Fruit fly (Drosophila melanogaster) ovary, adult (tissue): ENCODE measurements around the gene CG6277.

Experiments
- CG17801 ChIP-seq: fragments of 200-800 bp; optimal IDR thresholded peaks from 2 replicates; lab custom pipeline; 2019; ENCODE audit warnings: missing biosample characterization, mild to moderate bottlenecking, missing genetic modification characterization, moderate library complexity; ENCODE audit not compliant: partially characterized antibody

Gene CG6277

DNA sequence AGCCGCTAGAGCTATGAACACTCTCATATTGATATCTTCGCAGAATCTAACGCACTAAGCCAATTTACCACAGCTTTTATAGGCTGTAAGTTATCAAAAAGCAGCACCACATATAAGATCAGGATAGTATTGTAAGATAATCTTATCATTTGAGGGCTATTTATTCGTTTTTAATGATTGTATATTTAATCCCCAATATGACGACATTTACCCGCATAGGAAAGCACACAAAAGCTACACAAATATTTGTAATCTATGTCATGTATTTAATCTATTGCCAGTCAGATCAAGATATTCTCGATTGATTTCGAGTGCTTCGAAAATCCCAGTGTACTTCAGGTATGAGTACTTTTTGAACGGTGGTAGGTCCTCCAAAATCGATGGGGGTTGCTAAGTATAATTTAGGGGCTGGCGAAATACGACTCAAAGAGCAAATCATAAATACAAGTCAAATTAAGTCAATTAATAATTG is 3.3 kb downstream of the CG6277 start, which contains the start of gene CG17191:
Gene CG17191 (minus strand): TSS at position 51 of the 472 bp plus-strand sequence.
- TF ChIP-seq CG17801 (GFP tag; lab: Kevin White, UChicago) = no peak

DNA sequence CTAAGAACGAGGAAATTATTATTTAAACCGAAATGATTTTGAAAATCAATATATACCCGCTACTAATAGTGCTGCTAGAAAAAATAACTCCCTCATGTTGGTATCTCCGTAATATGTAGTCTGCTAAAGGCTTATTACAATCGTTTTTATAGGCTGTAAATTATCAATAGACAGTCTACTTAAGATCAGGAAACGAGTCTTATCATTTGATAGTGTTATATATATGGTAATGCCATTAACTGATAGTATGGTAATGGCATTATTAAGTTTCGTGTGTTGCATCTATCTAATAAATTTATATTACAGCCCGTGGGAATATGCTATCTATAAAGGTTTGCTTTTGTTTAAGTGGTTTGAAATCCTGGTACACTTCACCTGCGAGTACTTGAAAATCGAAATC is 4.8 kb downstream of the CG6277 start, which contains the start of gene CG17192:
Gene CG17192 (minus strand): TSS at position 101 of the 400 bp plus-strand sequence.
- no peak for TF ChIP-seq CG17801 (GFP tag; lab: Kevin White, UChicago)

DNA sequence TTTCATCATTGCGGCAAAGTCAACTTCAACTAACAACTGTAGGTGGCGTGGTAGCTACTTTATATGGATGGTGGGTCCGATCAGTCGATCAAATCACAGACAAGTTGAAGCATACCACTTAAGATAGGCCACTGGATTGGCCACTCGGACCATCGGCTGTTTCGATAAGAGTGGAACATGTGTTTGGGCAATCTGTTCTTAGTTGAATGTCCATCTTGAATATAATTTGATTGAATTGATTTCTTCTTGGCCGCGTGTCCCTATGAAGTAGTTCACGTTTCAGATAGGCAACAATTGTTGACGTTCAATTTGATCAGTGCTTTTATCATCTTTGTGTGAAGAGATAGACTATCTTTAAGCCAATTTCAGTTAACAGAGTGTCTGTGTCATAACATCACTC is 16.0 kb downstream of the CG6277 start, which contains the start of gene CG6295:
Gene CG6295 (minus strand): TSS at position 34 of the 400 bp plus-strand sequence.
- TF ChIP-seq CG17801 (GFP tag; lab: Kevin White, UChicago) = no peak

DNA sequence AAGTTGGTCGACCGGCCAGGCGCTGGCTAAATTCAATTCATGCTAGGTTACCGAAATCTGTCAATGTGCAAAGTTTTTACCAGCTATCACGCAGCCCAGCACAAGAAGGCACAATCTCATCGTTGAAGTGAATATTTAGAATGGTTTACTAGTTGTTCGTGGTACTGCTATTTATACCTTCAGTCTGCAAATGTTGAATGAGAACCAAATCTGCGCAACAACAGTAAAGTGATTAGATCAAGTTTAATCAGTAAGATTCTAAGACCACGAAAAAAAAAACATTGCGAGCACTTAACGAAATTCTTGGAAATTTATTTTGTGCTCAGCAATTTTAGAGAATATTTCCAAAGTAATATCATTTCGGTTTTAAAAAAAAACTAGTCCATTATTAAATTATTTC is 17.7 kb downstream of the CG6277 start, which contains the start of gene CG6296:
Gene CG6296 (minus strand): TSS at position 132 of the 400 bp plus-strand sequence.
- no peak for TF ChIP-seq CG17801 (GFP tag; lab: Kevin White, UChicago)

DNA sequence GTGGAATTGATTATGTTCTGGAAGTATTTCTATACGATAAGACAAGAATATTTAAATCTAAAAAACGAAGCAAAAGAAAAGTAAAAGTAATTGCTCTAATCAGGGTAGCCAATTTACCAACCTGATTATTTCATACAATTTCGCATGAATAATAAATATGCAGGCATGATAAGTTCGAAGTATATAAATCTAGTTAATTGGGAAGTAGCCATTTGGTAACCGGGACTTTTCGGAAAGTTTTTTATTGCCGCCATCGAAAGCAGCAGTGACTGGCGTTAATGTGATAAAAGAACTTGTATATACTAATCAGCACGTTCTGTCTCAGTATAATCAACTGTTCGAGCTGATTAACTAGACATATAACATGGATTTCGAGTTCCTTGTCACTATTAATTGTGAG is 20.2 kb downstream of the CG6277 start:
- no peak for TF ChIP-seq CG17801 (GFP tag; lab: Kevin White, UChicago)

DNA sequence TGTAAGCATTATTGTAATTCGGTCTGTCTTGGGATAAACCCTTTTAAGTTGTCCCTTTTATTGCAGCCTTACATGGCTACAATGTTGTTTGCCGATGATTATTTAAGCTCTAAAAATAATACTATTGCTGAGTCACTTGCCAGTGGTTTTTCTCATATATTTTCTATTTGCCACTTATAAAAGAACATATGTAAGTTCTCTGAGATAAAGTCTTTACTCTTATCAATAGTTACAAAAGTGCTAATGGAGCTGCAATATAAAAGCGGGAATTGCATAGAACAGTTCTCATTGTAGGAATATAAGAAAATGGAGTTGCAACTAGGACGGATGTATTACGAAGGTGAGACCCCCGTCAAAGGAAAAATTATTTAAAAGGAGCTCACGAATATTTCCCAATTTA is 23.6 kb downstream of the CG6277 start, which contains the start of gene CG31077:
Gene CG31077 (plus strand): TSS at position 301 of the 400 bp plus-strand sequence.
- TF ChIP-seq CG17801 (GFP tag; lab: Kevin White, UChicago) = no peak

DNA sequence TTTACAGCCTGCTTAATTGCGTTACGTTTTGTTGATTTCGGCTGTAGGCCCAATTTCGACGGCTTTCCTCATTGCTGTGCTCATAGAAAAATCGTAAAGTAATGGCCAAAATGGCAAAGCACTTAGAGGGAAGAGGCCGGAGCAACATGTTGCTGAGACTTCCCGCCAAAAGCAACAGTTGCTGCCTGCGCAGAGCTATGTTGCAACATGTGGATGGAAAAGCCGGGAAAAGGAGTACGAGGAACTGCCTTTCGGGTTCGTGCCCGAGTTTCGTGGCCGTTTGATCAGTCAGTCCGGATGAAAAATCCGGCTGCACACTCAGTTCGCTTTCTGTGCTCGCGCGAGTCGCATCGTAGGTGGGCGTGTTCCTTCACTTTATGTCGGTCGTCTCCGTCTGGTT is 26.4 kb downstream of the CG6277 start, which contains the start of gene RYa-R:
Gene RYa-R (plus strand): TSS at position 339 of the 400 bp plus-strand sequence.
- no peak for TF ChIP-seq CG17801 (GFP tag; lab: Kevin White, UChicago)

DNA sequence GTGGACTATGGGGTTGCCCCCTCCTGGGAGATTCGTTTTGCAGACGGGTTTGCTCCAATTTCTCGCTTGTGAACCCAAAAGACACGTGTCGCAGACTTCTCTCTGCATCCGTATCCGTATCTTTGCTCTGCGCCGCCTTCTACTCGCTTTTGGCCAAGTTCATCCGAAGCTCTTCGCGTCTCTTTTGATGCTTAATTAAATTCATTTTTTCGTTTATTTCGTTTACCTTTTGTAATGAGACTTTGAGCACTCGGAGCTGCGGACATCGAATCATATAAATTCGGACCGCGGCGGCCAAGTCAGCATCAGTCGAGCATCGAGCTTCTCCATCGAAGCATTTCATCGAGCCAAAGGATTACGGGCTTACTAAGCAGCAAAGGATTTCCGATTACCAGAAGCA is 28.5 kb downstream of the CG6277 start, which contains the start of gene TwdlC:
Gene TwdlC (plus strand): TSS at position 301 of the 400 bp plus-strand sequence.
- TF ChIP-seq CG17801 (GFP tag; lab: Kevin White, UChicago) = no peak

DNA sequence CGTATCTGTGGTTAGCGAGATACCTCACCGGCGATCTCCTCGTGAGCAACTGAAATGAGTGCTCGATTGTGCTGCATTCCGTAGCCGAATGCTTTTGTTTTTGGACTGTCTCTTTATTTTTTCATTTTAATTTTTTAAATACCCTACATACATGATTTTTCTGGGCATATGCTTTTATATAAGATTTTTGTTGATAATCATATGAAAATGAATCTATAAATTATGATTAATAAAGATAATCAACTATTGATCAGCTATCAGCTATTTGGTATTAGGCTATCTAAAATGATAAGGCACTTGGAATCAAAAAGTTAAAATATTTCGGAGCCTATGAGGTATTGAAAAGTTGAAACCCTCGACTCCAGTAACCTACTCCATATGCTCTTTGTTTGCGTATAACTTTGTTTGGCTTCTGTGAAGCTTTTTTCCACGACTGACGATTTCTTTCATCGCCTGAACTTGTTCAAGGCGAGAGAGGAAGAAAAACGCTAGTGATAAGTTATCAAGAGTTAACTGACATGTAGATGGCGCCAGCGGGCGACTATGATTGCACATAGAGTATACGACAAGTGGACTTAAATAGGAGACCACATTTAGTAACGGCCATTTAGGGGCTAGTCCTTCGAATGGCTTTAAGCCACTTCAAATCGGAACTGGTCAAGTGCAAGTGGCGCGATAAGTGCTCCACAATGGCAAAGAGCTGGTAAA is 33.1 kb downstream of the CG6277 start, which contains the start of gene CG31076:
Gene CG31076 (minus strand): TSS at position 51 of the 708 bp plus-strand sequence.
- no peak for TF ChIP-seq CG17801 (GFP tag; lab: Kevin White, UChicago)

DNA sequence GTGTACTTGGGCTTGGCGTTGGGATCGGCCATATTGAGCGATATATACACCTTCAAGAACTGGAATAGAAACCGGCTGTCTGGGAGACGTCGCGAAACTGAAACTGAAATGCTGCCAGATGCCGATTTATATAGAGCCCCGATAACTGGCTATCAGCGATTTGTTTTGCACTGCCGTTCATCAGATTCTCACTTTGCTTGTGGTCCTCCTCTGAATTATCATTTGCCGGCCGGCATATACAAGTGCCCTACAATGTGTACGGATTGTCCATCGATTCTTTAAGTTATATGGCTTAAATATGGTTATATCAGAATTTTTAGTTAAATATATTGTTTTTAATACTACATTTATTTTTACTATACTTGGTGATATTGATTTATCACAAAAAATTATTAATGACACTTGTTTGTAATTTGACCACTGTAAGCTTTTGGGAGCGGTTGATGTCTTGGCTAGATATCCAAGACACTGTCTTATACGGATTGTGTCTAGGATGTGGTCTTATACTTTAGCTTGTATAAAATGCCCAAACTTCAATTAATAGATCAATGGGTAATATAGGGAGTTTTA is 34.5 kb downstream of the CG6277 start, which contains the start of gene CG31075:
Gene CG31075 (minus strand): TSS at position 106 of the 570 bp plus-strand sequence.
- peak; percentile 75 for TF ChIP-seq CG17801 (GFP tag; lab: Kevin White, UChicago)

DNA sequence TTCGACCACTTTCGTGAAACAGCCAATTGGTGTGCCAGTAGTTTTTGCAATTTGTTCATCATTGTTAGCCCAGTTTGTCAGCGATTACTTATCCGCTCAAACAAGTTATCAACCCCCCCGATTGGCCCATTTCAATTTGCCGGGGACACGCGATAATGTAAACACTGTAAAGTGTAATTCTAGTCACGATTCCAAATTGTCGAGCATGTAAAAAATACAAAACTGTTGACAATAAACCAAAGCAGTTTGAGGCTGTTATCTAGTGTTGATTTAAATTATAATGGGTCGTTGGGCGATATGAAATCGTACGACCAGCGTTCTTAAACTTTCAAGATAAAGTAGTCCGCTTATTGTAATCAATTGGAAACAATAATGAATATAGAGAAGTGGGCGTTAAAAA is 35.6 kb downstream of the CG6277 start:
- TF ChIP-seq CG17801 (GFP tag; lab: Kevin White, UChicago) = peak; percentile 19

DNA sequence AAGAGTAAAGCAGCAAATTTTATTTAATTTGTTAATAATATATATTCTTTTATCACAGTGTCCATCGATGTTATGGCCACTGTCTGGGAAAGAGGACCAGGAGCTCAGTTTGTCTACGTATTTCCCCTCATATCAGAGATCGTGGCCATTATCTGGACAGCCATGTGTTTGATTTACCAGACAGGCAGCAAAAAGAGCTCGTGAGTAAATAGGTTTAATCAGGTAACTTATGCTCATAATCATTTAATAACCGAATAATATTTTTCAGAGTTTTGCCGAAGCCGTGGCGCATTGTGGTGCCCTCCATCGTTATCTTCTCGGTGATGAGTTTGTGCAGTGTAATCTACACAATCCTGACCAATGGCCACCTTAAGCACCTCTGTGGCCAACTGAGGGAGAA is 38.6 kb downstream of the CG6277 start:
- TF ChIP-seq CG17801 (GFP tag; lab: Kevin White, UChicago) = no peak

DNA sequence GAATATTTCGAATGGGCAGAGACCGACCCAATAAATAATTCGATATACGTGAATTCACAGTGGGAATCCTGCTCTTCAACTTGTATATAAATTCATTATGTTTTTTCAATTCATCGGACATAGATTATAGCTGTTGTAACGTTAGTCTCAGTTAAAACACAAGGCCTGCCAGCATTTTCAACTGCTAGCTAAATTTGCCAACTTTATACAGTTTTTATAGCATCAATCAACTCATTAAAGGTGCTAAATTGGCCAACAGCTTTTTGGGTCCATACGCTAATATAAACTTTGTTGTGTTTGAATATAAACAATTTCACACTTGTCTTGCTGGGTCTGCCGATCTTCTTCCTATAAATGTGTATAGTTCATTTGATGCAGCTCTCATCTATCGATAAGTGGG is 40.9 kb downstream of the CG6277 start:
- TF ChIP-seq CG17801 (GFP tag; lab: Kevin White, UChicago) = no peak

DNA sequence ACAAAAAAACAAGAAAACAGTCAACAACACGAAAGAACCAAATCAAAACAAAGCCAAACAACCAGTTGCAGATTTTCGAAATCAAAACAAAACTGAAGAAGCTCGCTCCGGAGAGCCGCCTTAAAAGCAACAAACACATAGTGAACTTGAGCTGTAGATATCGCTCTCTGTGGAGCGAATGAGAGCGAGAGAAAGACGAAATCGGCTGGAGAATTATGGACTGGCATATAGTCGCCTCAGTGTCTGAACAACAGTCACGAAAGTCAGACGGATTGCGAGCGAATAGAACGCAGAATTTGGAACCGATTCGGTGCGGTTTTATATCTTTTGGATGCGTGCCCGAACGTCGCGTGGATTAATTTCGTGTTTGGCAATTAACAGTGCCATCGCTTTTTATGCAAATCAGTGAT is 42.7 kb downstream of the CG6277 start:
- TF ChIP-seq CG17801 (GFP tag; lab: Kevin White, UChicago) = peak; percentile 15

DNA sequence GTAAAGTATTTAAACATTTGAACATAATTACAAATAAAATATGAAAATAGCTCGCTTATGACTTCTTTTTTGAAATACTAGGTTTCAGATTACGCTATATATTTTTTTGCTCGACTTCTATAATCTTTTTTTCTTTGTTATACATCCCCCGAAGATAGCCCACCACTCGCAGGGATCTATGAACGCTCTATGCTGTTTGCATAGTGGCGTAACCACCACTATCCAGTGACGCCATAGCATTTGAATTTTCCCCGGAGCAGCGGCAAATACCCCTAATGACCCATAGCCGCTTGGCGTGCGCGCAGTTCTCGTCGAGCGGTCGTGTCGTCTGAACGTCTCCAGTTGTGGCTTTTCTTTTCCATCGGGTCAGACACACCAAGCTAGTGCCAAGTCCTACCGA is 44.8 kb downstream of the CG6277 start, which contains the start of the genes CG14253 and CG46313:
Gene CG14253 (plus strand): TSS at position 301 of the 400 bp plus-strand sequence.
Gene CG46313 (plus strand): TSS at position 301 of the 400 bp plus-strand sequence.
- TF ChIP-seq CG17801 (GFP tag; lab: Kevin White, UChicago) = no peak
